Worm (Caenorhabditis elegans): Measurements from ENCODE around the gene spp-29.
A peak's percentile ranks its signal among the peaks of the same experiment; 100 is the strongest.

spp-29 gene

ce11 chrV:17676553-17676952 is 20.1 kb downstream of the spp-29 start, which contains the start of gene str-92:
str-92 (minus strand) TSS chrV:17676653.
- TF ChIP-seq mes-2 (tag; optimal IDR thresholded peaks at IDR 0.05; ENCODE audit: poor library complexity, severe bottlenecking) (no peak), snpc-1.2 (GFP tag; IDR thresholded peaks at IDR 0.05) (no peak), tag-97 (GFP tag; IDR thresholded peaks at IDR 0.05) (no peak), tra-1 (GFP tag; IDR thresholded peaks at IDR 0.05) (no peak), cey-2 (tag; optimal IDR thresholded peaks at IDR 0.05; ENCODE audit: borderline replicate concordance, insufficient read depth) (no peak), zag-1 (tag; optimal IDR thresholded peaks at IDR 0.05) (no peak), mdt-29 (GFP tag; IDR thresholded peaks at IDR 0.05) (no peak), lin-1 (GFP tag; IDR thresholded peaks at IDR 0.05) (no peak), lin-29 (GFP tag; IDR thresholded peaks at IDR 0.05) (no peak)

ce11 chrV:17673343-17673742 is 23.3 kb downstream of the spp-29 start, which contains the start of gene str-93:
str-93 (minus strand) TSS chrV:17673443.
- TF ChIP-seq hlh-30 (tag; optimal IDR thresholded peaks at IDR 0.05; ENCODE audit: insufficient read depth) (no peak), rbr-2 (tag; optimal IDR thresholded peaks at IDR 0.05) (no peak), nhr-48 (tag; optimal IDR thresholded peaks at IDR 0.05) (no peak), ZK337.2 (GFP tag; IDR thresholded peaks at IDR 0.05) (no peak), ceh-44 (GFP tag; IDR thresholded peaks at IDR 0.05) (no peak), madf-9 (GFP tag; conservative IDR thresholded peaks at IDR 0.05) (no peak), nhr-42 (GFP tag; IDR thresholded peaks at IDR 0.05) (no peak)

ce11 chrV:17668531-17668930 is 28.1 kb downstream of the spp-29 start, which contains the start of gene str-89:
str-89 (plus strand) TSS chrV:17668831.
- TF ChIP-seq F49E8.2 (tag; optimal IDR thresholded peaks at IDR 0.05; ENCODE audit: borderline replicate concordance) (no peak), madf-5 (GFP tag; IDR thresholded peaks at IDR 0.05) (no peak), unc-130 (GFP tag; optimal IDR thresholded peaks at IDR 0.05) (no peak), lin-29 (GFP tag; IDR thresholded peaks at IDR 0.05) (no peak), unc-62 (GFP tag; optimal IDR thresholded peaks at IDR 0.05 in 1 of 2) (no peak), unc-62 (tag; optimal IDR thresholded peaks at IDR 0.05) (no peak), ces-1 (GFP tag; optimal IDR thresholded peaks at IDR 0.05) (no peak), spr-1 (tag; optimal IDR thresholded peaks at IDR 0.05) (no peak), ZK337.2 (GFP tag; IDR thresholded peaks at IDR 0.05) (no peak), dve-1 (tag; optimal IDR thresholded peaks at IDR 0.05; ENCODE audit: insufficient read depth) (no peak), sdz-12 (GFP tag; optimal IDR thresholded peaks at IDR 0.05) (no peak), nhr-41 (GFP tag; IDR thresholded peaks at IDR 0.05) (no peak), dmd-9 (GFP tag; IDR thresholded peaks at IDR 0.05) (no peak)

ce11 chrV:17667676-17668075 is 29.0 kb downstream of the spp-29 start, which contains the start of gene F59A1.12:
F59A1.12 (minus strand) TSS chrV:17667776.
- no peak for TF ChIP-seq daf-19 (GFP tag; conservative IDR thresholded peaks at IDR 0.05)
- TF ChIP-seq attf-4 (tag; optimal IDR thresholded peaks at IDR 0.05) = no peak
- TF ChIP-seq nhr-48 (tag; optimal IDR thresholded peaks at IDR 0.05) = no peak
- TF ChIP-seq F44E2.7 (GFP tag; IDR thresholded peaks at IDR 0.05) = no peak

ce11 chrV:17665906-17666305 is 30.7 kb downstream of the spp-29 start, which contains the start of gene F59A1.11:
F59A1.11 (minus strand) TSS chrV:17666006.
- TF ChIP-seq tra-1 (GFP tag; IDR thresholded peaks at IDR 0.05) (no peak), unc-62 (GFP tag; optimal IDR thresholded peaks at IDR 0.05 in 1 of 2) (no peak), unc-62 (tag; optimal IDR thresholded peaks at IDR 0.05) (no peak)

- TF ChIP-seq tag-97 (GFP tag; IDR thresholded peaks at IDR 0.05) (no peak), mxl-3 (GFP tag; optimal IDR thresholded peaks at IDR 0.05) (no peak), F49E8.2 (tag; optimal IDR thresholded peaks at IDR 0.05; ENCODE audit: borderline replicate concordance) (no peak), set-16 (GFP tag; IDR thresholded peaks at IDR 0.05) (peak; percentile 69), nhr-11 (tag; optimal IDR thresholded peaks at IDR 0.05) (no peak), zfp-3 (GFP tag; conservative IDR thresholded peaks at IDR 0.05) (no peak), vab-7 (GFP tag; IDR thresholded peaks at IDR 0.05) (0 out of 2 replicates have a peak, but pooled peaks have one; percentile 29), hlh-30 (tag; optimal IDR thresholded peaks at IDR 0.05; ENCODE audit: insufficient read depth) (no peak), snpc-1.2 (GFP tag; IDR thresholded peaks at IDR 0.05) (no peak), hmg-1.1 (GFP tag; IDR thresholded peaks at IDR 0.05) (no peak), aha-1 (tag) (peak; percentile 3), cey-2 (tag; optimal IDR thresholded peaks at IDR 0.05; ENCODE audit: borderline replicate concordance, insufficient read depth) (no peak), Y48G9A.11 (GFP tag; IDR thresholded peaks at IDR 0.05) (0 out of 2 replicates have a peak, but pooled peaks have one; percentile 39), ztf-11 (tag; optimal IDR thresholded peaks at IDR 0.05) (no peak)
Observed at ce11 chrV:17664367-17664766, 32.3 kb downstream of the spp-29 start.

All from whole organism, L4 larva.